Worm (Caenorhabditis elegans) whole organism, young adult: ENCODE data around the gene F58F9.1.

Source experiments
- F23B12.7 ChIP-seq: sonication (generic microtip); optimal IDR thresholded peaks from 2 replicates; lab custom pipeline; 2017; ENCODE audit warnings: missing genetic modification characterization, mild to moderate bottlenecking, missing compliant biosample characterization, antibody characterized with exemption, moderate library complexity; ENCODE audit not compliant: insufficient read depth
- ama-1 ChIP-seq, 3 experiments: fragments of 150-350 bp in 1 of 3; sonication (generic microtip) in 2 of 3; optimal IDR thresholded peaks; 2 replicates each; lab custom pipeline; 2014 to 2018; ENCODE audit warnings: missing biosample characterization in 2 of 3, missing genetic modification characterization in 2 of 3, missing genetic modification reagents in 2 of 3
- cebp-1 ChIP-seq, 2 experiments: fragments of 200-800 bp in 1 of 2; sonication (Bioruptor generic) in 1 of 2; sonication (generic microtip) in 1 of 2; IDR thresholded peaks in 1 of 2; optimal IDR thresholded peaks in 1 of 2; 2 replicates each; pipeline versions ENCODE4 v1.3.6 to Lab custom; 2017 to 2022; ENCODE audit warnings: missing compliant biosample characterization in 2 of 2, missing genetic modification characterization in 2 of 2, mild to moderate bottlenecking in 1 of 2, missing genetic modification reagents in 1 of 2, moderate library complexity in 1 of 2
- snpc-4 ChIP-seq, 5 experiments: fragments of 150-350 bp in 1 of 5; sonication (generic microtip) in 4 of 5; optimal IDR thresholded peaks; 2 replicates each; lab custom pipeline; 2014 to 2018; ENCODE audit warnings: missing genetic modification characterization in 5 of 5, missing biosample characterization in 3 of 5, antibody characterized with exemption in 2 of 5, mild to moderate bottlenecking in 2 of 5, missing compliant biosample characterization in 2 of 5, missing genotype in 2 of 5, moderate library complexity in 2 of 5, missing genetic modification reagents in 1 of 5

- no peak for TF ChIP-seq ama-1 (optimal IDR thresholded peaks at IDR 0.05; lab: Kevin White, UChicago)
- TF ChIP-seq ama-1 (GFP tag; optimal IDR thresholded peaks at IDR 0.05; lab: Kevin White, UChicago) = no peak
- no peak for TF ChIP-seq cebp-1 (GFP tag; IDR thresholded peaks at IDR 0.05; lab: Robert Waterston, UW)
- no peak for TF ChIP-seq cebp-1 (tag; optimal IDR thresholded peaks at IDR 0.05; lab: Kevin White, UChicago)
- no peak for TF ChIP-seq F23B12.7 (tag; lab: Kevin White, UChicago)
- TF ChIP-seq snpc-4 (GFP tag; optimal IDR thresholded peaks at IDR 0.05; lab: Kevin White, UChicago) = no peak
- no peak for TF ChIP-seq snpc-4 (tag; optimal IDR thresholded peaks at IDR 0.05; lab: Kevin White, UChicago)
These were observed 5.0 kb downstream of the F58F9.1 start, which contains the start of gene T13A10.64 for ce11 chrIV:6254635-6255034.
